Fruit fly (Drosophila melanogaster): ENCODE results near the gene se.
A peak's percentile ranks its signal among the peaks of the same experiment; 100 is the strongest.

Gene se

DNA sequence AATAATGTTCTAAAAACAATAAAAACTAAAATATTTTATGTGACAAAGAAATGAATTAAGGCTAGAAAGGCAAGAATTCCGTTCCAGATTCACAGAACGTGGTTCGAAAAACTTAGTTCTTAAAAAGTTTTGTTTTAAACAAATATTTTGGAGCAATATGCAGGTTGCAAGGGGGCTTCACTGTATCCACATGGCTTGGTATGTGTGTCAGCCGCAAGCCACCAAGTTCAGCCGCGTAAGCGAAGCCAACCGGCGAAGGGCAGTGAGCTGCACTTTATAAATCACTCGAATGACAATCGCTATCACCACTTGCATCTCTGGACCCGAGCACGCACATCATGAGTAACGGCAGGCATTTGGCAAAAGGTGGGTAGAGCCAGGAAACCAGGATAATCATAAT, at the start of gene se:
se (plus strand) TSS at position 301 of the 400 bp plus-strand sequence.
- no peak for TF ChIP-seq acj6 (GFP tag; optimal IDR thresholded peaks at IDR 0.05)

DNA sequence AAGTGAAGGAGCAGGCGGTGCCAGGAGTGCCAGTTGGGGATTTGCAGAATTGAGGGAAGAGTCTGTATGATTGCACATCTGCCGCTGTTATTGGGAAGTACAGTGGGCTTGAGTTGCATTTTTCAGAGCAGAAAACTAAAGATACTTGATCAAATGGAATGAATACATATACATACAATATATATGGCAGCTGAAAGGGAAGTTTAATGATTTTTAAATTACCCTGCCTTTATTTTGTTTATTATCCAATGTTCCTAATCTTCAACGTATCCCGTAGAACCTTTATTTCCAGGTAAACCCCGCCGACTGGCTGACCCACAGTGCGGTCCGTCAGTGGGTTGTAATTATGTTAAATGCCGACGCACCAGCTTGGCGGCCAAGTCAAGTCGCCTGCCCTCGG, 39.4 kb upstream of the se start:
- TF ChIP-seq Sox102F (GFP tag; optimal IDR thresholded peaks at IDR 0.05) (peak; percentile 28), OdsH (GFP tag; optimal IDR thresholded peaks at IDR 0.05) (no peak), CG6163 (GFP tag; IDR thresholded peaks at IDR 0.05) (no peak), dsx (GFP tag; optimal IDR thresholded peaks at IDR 0.05; ENCODE audit: poor library complexity, severe bottlenecking) (no peak), svp (GFP tag) (peak; percentile 69), CG4318 (GFP tag; optimal IDR thresholded peaks at IDR 0.05) (no peak), CG11902 (GFP tag; optimal IDR thresholded peaks at IDR 0.05) (no peak), Eip93F (GFP tag; optimal IDR thresholded peaks at IDR 0.05) (no peak), fd59A (GFP tag; optimal IDR thresholded peaks at IDR 0.05) (no peak), ss (GFP tag; optimal IDR thresholded peaks at IDR 0.05) (no peak), CG6276 (GFP tag; optimal IDR thresholded peaks at IDR 0.05) (no peak)

- no peak for TF ChIP-seq CG11902 (GFP tag; optimal IDR thresholded peaks at IDR 0.05)
- peak; percentile 54 for TF ChIP-seq CG10669 (GFP tag; optimal IDR thresholded peaks at IDR 0.05)
- TF ChIP-seq OdsH (GFP tag; optimal IDR thresholded peaks at IDR 0.05), result no peak
- TF ChIP-seq eg (GFP tag; IDR thresholded peaks at IDR 0.05), result peak; percentile 81
- TF ChIP-seq acj6 (GFP tag; optimal IDR thresholded peaks at IDR 0.05), result no peak
- peak; percentile 76 for TF ChIP-seq Sox14 (GFP tag; optimal IDR thresholded peaks at IDR 0.05)
- TF ChIP-seq CG8319 (GFP tag; optimal IDR thresholded peaks at IDR 0.05), result peak; percentile 14
- TF ChIP-seq CG15336 (GFP tag; IDR thresholded peaks at IDR 0.05), result peak; percentile 79
- peak; percentile 14 for TF ChIP-seq CG7368 (GFP tag; optimal IDR thresholded peaks at IDR 0.05)
- TF ChIP-seq CG11762 (GFP tag; optimal IDR thresholded peaks at IDR 0.05; ENCODE audit: insufficient read depth), result peak; percentile 38
- peak; percentile 92 for TF ChIP-seq Eip78C (GFP tag)
- TF ChIP-seq fkh (GFP tag; optimal IDR thresholded peaks at IDR 0.05), result peak; percentile 55
- peak; percentile 69 for TF ChIP-seq topi (GFP tag; optimal IDR thresholded peaks at IDR 0.05)
- peak; percentile 56 for TF ChIP-seq CG6792 (GFP tag; optimal IDR thresholded peaks at IDR 0.05)
- no peak for TF ChIP-seq Hr4 (GFP tag; optimal IDR thresholded peaks at IDR 0.05)
- TF ChIP-seq Ets96B (tag; optimal IDR thresholded peaks at IDR 0.05), result peak; percentile 51
- no peak for TF ChIP-seq CG32006 (GFP tag; optimal IDR thresholded peaks at IDR 0.05)
- peak; percentile 19 for TF ChIP-seq CG9139 (GFP tag; optimal IDR thresholded peaks at IDR 0.05)
- no peak for TF ChIP-seq Met (GFP tag; optimal IDR thresholded peaks at IDR 0.05)
- peak; percentile 60 for TF ChIP-seq CG34406 (GFP tag; optimal IDR thresholded peaks at IDR 0.05)
- TF ChIP-seq CG8119 (GFP tag; IDR thresholded peaks at IDR 0.05), result peak; percentile 71; the same call in 2 of the 3 replicates
- TF ChIP-seq CG11294 (GFP tag; IDR thresholded peaks at IDR 0.05), result no peak; the same call in 1 of the 2 replicates
- TF ChIP-seq CG1621 (tag; optimal IDR thresholded peaks at IDR 0.05), result peak; percentile 36
- peak; percentile 82 for TF ChIP-seq dsx (GFP tag; optimal IDR thresholded peaks at IDR 0.05; ENCODE audit: poor library complexity, severe bottlenecking)
- TF ChIP-seq CG4318 (GFP tag; optimal IDR thresholded peaks at IDR 0.05), result no peak
- no peak for TF ChIP-seq Blimp-1 (GFP tag; optimal IDR thresholded peaks at IDR 0.05)
- peak; percentile 55 for TF ChIP-seq Lpt (GFP tag; optimal IDR thresholded peaks at IDR 0.05)
- no peak for TF ChIP-seq CG6276 (GFP tag; optimal IDR thresholded peaks at IDR 0.05)
- TF ChIP-seq CG8632 (GFP tag; optimal IDR thresholded peaks at IDR 0.05), result peak; percentile 47
- peak; percentile 16 to 42 for TF ChIP-seq salr (GFP tag; optimal IDR thresholded peaks at IDR 0.05)
- TF ChIP-seq Sox102F (GFP tag; optimal IDR thresholded peaks at IDR 0.05), result no peak
- TF ChIP-seq Hr39 (GFP tag; optimal IDR thresholded peaks at IDR 0.05), result no peak
- peak; percentile 52 for TF ChIP-seq CG3032 (tag; optimal IDR thresholded peaks at IDR 0.05)
- peak; percentile 70 for TF ChIP-seq lz (GFP tag; optimal IDR thresholded peaks at IDR 0.05)
- TF ChIP-seq vri (GFP tag; optimal IDR thresholded peaks at IDR 0.05), result no peak
- peak; percentile 78 for TF ChIP-seq CG6163 (GFP tag; IDR thresholded peaks at IDR 0.05)
- TF ChIP-seq Sox15 (GFP tag; optimal IDR thresholded peaks at IDR 0.05), result peak; percentile 19
- TF ChIP-seq Hr38 (GFP tag; optimal IDR thresholded peaks at IDR 0.05), result no peak
- TF ChIP-seq achi (GFP tag; optimal IDR thresholded peaks at IDR 0.05), result peak; percentile 67
- TF ChIP-seq esn (GFP tag; optimal IDR thresholded peaks at IDR 0.05), result peak; percentile 78
- TF ChIP-seq cyc (GFP tag; optimal IDR thresholded peaks at IDR 0.05), result peak; percentile 57
- TF ChIP-seq CG6854 (GFP tag; optimal IDR thresholded peaks at IDR 0.05), result peak; percentile 6
- TF ChIP-seq CG31627 (GFP tag; optimal IDR thresholded peaks at IDR 0.05), result peak; percentile 63
Measured at dm6 chr3L:8506975-8507441, 13.3 kb upstream of the se start, which contains the start of gene CG43163. CG43163 (minus strand) TSS chr3L:8507146.

All from whole organism, prepupa.